Worm (Caenorhabditis elegans): ENCODE measurements around the gene rig-4.

The rig-4 gene

ce11 chrIV:7976210-7976609 is 27.7 kb downstream of the rig-4 start, which contains the start of gene F57H12.6:
Gene F57H12.6 (minus strand): TSS chrIV:7976310.
- TF ChIP-seq elt-1 (tag; optimal IDR thresholded peaks at IDR 0.05; ENCODE audit: borderline replicate concordance, insufficient read depth) (no peak), mep-1 (tag; optimal IDR thresholded peaks at IDR 0.05) (no peak), blmp-1 (tag; optimal IDR thresholded peaks at IDR 0.05) (no peak), lin-32 (GFP tag; optimal IDR thresholded peaks at IDR 0.05) (no peak), lsy-2 (tag; optimal IDR thresholded peaks at IDR 0.05) (no peak), bed-3 (GFP tag; optimal IDR thresholded peaks at IDR 0.05) (no peak), unc-39 (tag; optimal IDR thresholded peaks at IDR 0.05) (no peak), unc-120 (tag; optimal IDR thresholded peaks at IDR 0.05; ENCODE audit: poor library complexity, severe bottlenecking) (no peak), nhr-12 (tag; optimal IDR thresholded peaks at IDR 0.05) (no peak), nhr-28 (tag; optimal IDR thresholded peaks at IDR 0.05) (no peak), mls-2 (tag; optimal IDR thresholded peaks at IDR 0.05) (no peak), cnd-1 (tag; optimal IDR thresholded peaks at IDR 0.05) (no peak), M03D4.4 (tag; optimal IDR thresholded peaks at IDR 0.05) (no peak), lin-13 (tag; optimal IDR thresholded peaks at IDR 0.05) (no peak), mab-5 (tag; optimal IDR thresholded peaks at IDR 0.05) (no peak), drap-1 (GFP tag; optimal IDR thresholded peaks at IDR 0.05) (no peak)

DNA sequence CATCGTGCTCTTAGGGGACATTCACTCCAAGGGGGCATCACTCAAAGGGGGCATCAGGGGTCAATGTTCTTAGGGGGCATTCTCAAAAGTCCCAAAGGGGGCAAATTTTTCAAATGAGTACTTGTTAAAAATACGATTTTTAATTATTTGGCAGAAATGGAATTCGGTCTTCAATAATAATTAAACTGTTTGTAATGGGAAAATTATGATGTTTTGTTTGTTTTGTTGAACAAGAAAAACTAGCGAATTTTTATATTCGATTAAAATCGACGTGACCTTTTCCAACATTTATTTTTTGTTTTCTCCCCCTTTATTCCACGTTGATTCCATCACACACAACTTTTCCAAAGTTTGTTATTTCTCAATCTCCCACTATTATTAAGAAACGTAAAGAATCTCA is 36.9 kb downstream of the rig-4 start, which contains the start of gene F57H12.5:
F57H12.5 (plus strand) TSS at position 301 of the 400 bp plus-strand sequence.
- TF ChIP-seq drap-1 (GFP tag; optimal IDR thresholded peaks at IDR 0.05) (no peak), pha-4 (tag; optimal IDR thresholded peaks at IDR 0.05) (no peak), mep-1 (tag; optimal IDR thresholded peaks at IDR 0.05) (no peak), unc-120 (tag; optimal IDR thresholded peaks at IDR 0.05; ENCODE audit: poor library complexity, severe bottlenecking) (no peak), unc-62 (GFP tag; optimal IDR thresholded peaks at IDR 0.05) (no peak), blmp-1 (tag; optimal IDR thresholded peaks at IDR 0.05) (no peak), ceh-43 (GFP tag; optimal IDR thresholded peaks at IDR 0.05) (no peak)

- no peak for TF ChIP-seq zip-8 (tag; optimal IDR thresholded peaks at IDR 0.05)
- no peak for TF ChIP-seq nhr-76 (tag; optimal IDR thresholded peaks at IDR 0.05)
- TF ChIP-seq pha-4 (tag; optimal IDR thresholded peaks at IDR 0.05), result no peak
- TF ChIP-seq snpc-4 (tag; optimal IDR thresholded peaks at IDR 0.05), result no peak
- no peak for TF ChIP-seq M03D4.4 (tag; optimal IDR thresholded peaks at IDR 0.05)
- no peak for TF ChIP-seq ces-1 (GFP tag; optimal IDR thresholded peaks at IDR 0.05)
- no peak for TF ChIP-seq flh-1 (GFP tag; optimal IDR thresholded peaks at IDR 0.05)
- TF ChIP-seq nhr-237 (tag; optimal IDR thresholded peaks at IDR 0.05), result no peak
- no peak for TF ChIP-seq nhr-12 (tag; optimal IDR thresholded peaks at IDR 0.05)
- no peak for TF ChIP-seq hlh-1 (tag; optimal IDR thresholded peaks at IDR 0.05)
- no peak for TF ChIP-seq unc-62 (GFP tag; optimal IDR thresholded peaks at IDR 0.05)
- no peak for TF ChIP-seq bed-3 (GFP tag; optimal IDR thresholded peaks at IDR 0.05)
These were observed 42.0 kb downstream of the rig-4 start for ce11 chrIV:7961889-7962342.

DNA sequence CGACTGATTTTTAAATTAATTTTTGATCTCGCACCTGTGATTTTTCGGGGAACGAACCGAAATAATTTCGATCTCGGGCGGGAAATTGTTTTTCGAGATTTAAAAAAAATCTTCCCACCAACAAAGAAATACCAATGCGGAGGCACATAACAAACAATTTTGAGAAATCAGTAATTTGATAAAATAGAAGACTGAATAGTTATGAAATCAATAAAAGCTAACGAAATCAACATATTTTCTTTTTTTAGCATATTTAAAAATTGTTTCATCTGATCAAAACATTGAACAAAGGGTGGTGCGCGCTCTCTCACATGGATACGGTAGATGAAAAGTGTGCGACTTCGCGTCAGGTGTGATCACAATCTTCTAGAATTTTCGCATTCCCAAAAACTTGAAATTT is 45.8 kb downstream of the rig-4 start:
- no peak for TF ChIP-seq ceh-83 (GFP tag; optimal IDR thresholded peaks at IDR 0.05)
- TF ChIP-seq nhr-76 (tag; optimal IDR thresholded peaks at IDR 0.05), result no peak
- no peak for TF ChIP-seq hlh-1 (tag; optimal IDR thresholded peaks at IDR 0.05)
- TF ChIP-seq blmp-1 (tag; optimal IDR thresholded peaks at IDR 0.05), result no peak
- no peak for TF ChIP-seq ztf-11 (tag; optimal IDR thresholded peaks at IDR 0.05)
- no peak for TF ChIP-seq sptf-1 (tag; optimal IDR thresholded peaks at IDR 0.05)
- no peak for TF ChIP-seq bed-3 (GFP tag; optimal IDR thresholded peaks at IDR 0.05)
- no peak for TF ChIP-seq mab-5 (tag; optimal IDR thresholded peaks at IDR 0.05)
- no peak for TF ChIP-seq unc-39 (tag; optimal IDR thresholded peaks at IDR 0.05)
- TF ChIP-seq unc-62 (GFP tag; optimal IDR thresholded peaks at IDR 0.05), result no peak
- no peak for TF ChIP-seq nhr-2 (tag; optimal IDR thresholded peaks at IDR 0.05)
- no peak for TF ChIP-seq tbx-8 (GFP tag; optimal IDR thresholded peaks at IDR 0.05)
- no peak for TF ChIP-seq nhr-237 (tag; optimal IDR thresholded peaks at IDR 0.05)
- TF ChIP-seq mls-2 (tag; optimal IDR thresholded peaks at IDR 0.05), result no peak
- no peak for TF ChIP-seq unc-120 (tag; optimal IDR thresholded peaks at IDR 0.05; ENCODE audit: poor library complexity, severe bottlenecking)
- TF ChIP-seq nhr-28 (tag; optimal IDR thresholded peaks at IDR 0.05), result no peak
- no peak for TF ChIP-seq lin-13 (tag; optimal IDR thresholded peaks at IDR 0.05)
- TF ChIP-seq drap-1 (GFP tag; optimal IDR thresholded peaks at IDR 0.05), result no peak
- no peak for TF ChIP-seq elt-1 (tag; optimal IDR thresholded peaks at IDR 0.05; ENCODE audit: borderline replicate concordance, insufficient read depth)

- no peak for TF ChIP-seq bed-3 (GFP tag; optimal IDR thresholded peaks at IDR 0.05)
- no peak for TF ChIP-seq nhr-2 (tag; optimal IDR thresholded peaks at IDR 0.05)
- no peak for TF ChIP-seq lsy-2 (tag; optimal IDR thresholded peaks at IDR 0.05)
- TF ChIP-seq ceh-39 (tag; optimal IDR thresholded peaks at IDR 0.05), result no peak
- TF ChIP-seq elt-1 (tag; optimal IDR thresholded peaks at IDR 0.05; ENCODE audit: borderline replicate concordance, insufficient read depth), result no peak
- TF ChIP-seq ceh-83 (GFP tag; optimal IDR thresholded peaks at IDR 0.05), result no peak
- no peak for TF ChIP-seq ztf-11 (tag; optimal IDR thresholded peaks at IDR 0.05)
- TF ChIP-seq nhr-28 (tag; optimal IDR thresholded peaks at IDR 0.05), result no peak
- TF ChIP-seq elt-3 (tag; optimal IDR thresholded peaks at IDR 0.05), result no peak
- no peak for TF ChIP-seq nhr-237 (tag; optimal IDR thresholded peaks at IDR 0.05)
- TF ChIP-seq ces-1 (GFP tag; optimal IDR thresholded peaks at IDR 0.05), result no peak
- TF ChIP-seq mls-2 (tag; optimal IDR thresholded peaks at IDR 0.05), result no peak
- TF ChIP-seq nhr-12 (tag; optimal IDR thresholded peaks at IDR 0.05), result no peak
- TF ChIP-seq cnd-1 (tag; optimal IDR thresholded peaks at IDR 0.05), result no peak
These were observed 46.4 kb downstream of the rig-4 start, which contains the start of gene frpr-10 for ce11 chrIV:7957504-7957903. Gene frpr-10 (plus strand): TSS chrIV:7957804.

All from whole organism, mixed stage, embryonic.